Fruit fly (Drosophila melanogaster) whole organism, prepupa: ENCODE data around the gene D2hgdh.

Source experiments
- Blimp-1 ChIP-seq: fragments of 200-800 bp; sonication (Bioruptor generic); optimal IDR thresholded peaks from 3 replicates; lab custom pipeline; 2017; ENCODE audit warnings: missing biosample characterization, missing genetic modification characterization, mild to moderate bottlenecking, moderate library complexity, missing genetic modification reagents
- CG10669 ChIP-seq: fragments of 200-800 bp; sonication (Bioruptor generic); optimal IDR thresholded peaks from 3 replicates; lab custom pipeline; 2018; ENCODE audit warnings: missing biosample characterization, mild to moderate bottlenecking, missing genetic modification characterization, moderate library complexity
- CG11294 ChIP-seq: fragments of 200-800 bp; sonication (Bioruptor generic); IDR thresholded peaks from 2 replicates; pipeline ENCODE4 v1.3.6; 2022; ENCODE audit warnings: missing biosample characterization, missing genetic modification characterization
- CG11762 ChIP-seq: fragments of 200-800 bp; sonication (Bioruptor generic); optimal IDR thresholded peaks from 3 replicates; lab custom pipeline; 2016; ENCODE audit warnings: missing biosample characterization, missing genetic modification characterization; ENCODE audit not compliant: insufficient read depth
- CG11902 ChIP-seq: fragments of 200-800 bp; sonication (Bioruptor generic); optimal IDR thresholded peaks from 3 replicates; lab custom pipeline; 2016; ENCODE audit warnings: missing biosample characterization, missing genetic modification characterization
- CG15336 ChIP-seq: fragments of 200-800 bp; sonication (Bioruptor generic); IDR thresholded peaks from 2 replicates; pipeline ENCODE4 v1.3.6; 2022; ENCODE audit warnings: missing biosample characterization, missing genetic modification characterization
- CG1621 ChIP-seq: fragments of 200-800 bp; sonication (Bioruptor generic); optimal IDR thresholded peaks from 3 replicates; lab custom pipeline; 2018; ENCODE audit warnings: missing biosample characterization, mild to moderate bottlenecking, missing genetic modification characterization
- CG16779 ChIP-seq: fragments of 200-800 bp; sonication (Bioruptor generic); optimal IDR thresholded peaks from 3 replicates; lab custom pipeline; 2017; ENCODE audit warnings: missing biosample characterization, mild to moderate bottlenecking, missing genetic modification characterization
- CG3032 ChIP-seq: fragments of 200-800 bp; optimal IDR thresholded peaks from 2 replicates; lab custom pipeline; 2019; ENCODE audit warnings: missing biosample characterization, mild to moderate bottlenecking, missing genetic modification characterization, moderate library complexity
- CG31627 ChIP-seq: fragments of 200-800 bp; sonication (Bioruptor generic); optimal IDR thresholded peaks from 3 replicates; lab custom pipeline; 2016; ENCODE audit warnings: missing biosample characterization, missing genetic modification characterization
- CG32006 ChIP-seq: fragments of 200-800 bp; sonication (Bioruptor generic); optimal IDR thresholded peaks from 3 replicates; lab custom pipeline; 2017; ENCODE audit warnings: missing biosample characterization, mild to moderate bottlenecking, missing genetic modification characterization
- CG34406 ChIP-seq: fragments of 200-800 bp; sonication (Bioruptor generic); optimal IDR thresholded peaks from 3 replicates; lab custom pipeline; 2016; ENCODE audit warnings: missing biosample characterization, missing genetic modification characterization
- CG3919 ChIP-seq: fragments of 200-800 bp; sonication (Bioruptor generic); optimal IDR thresholded peaks from 3 replicates; lab custom pipeline; 2016; ENCODE audit warnings: missing biosample characterization, missing genetic modification characterization
- CG4318 ChIP-seq: fragments of 200-800 bp; sonication (Bioruptor generic); optimal IDR thresholded peaks from 3 replicates; lab custom pipeline; 2017; ENCODE audit warnings: missing biosample characterization, mild to moderate bottlenecking, missing genetic modification characterization
- CG6163 ChIP-seq: fragments of 200-800 bp; sonication (Bioruptor generic); IDR thresholded peaks from 3 replicates; pipeline ENCODE4 v1.3.6; 2022; ENCODE audit warnings: missing biosample characterization, missing genetic modification characterization
- CG6276 ChIP-seq: fragments of 200-800 bp; sonication (Bioruptor generic); optimal IDR thresholded peaks from 2 replicates; lab custom pipeline; 2017; ENCODE audit warnings: missing biosample characterization, mild to moderate bottlenecking, missing genetic modification characterization
- CG6792 ChIP-seq: fragments of 200-800 bp; sonication (Bioruptor generic); optimal IDR thresholded peaks from 3 replicates; lab custom pipeline; 2016; ENCODE audit warnings: missing biosample characterization, missing genetic modification characterization
- CG6808 ChIP-seq: fragments of 200-800 bp; sonication (Bioruptor generic); optimal IDR thresholded peaks from 3 replicates; lab custom pipeline; 2017; ENCODE audit warnings: missing biosample characterization, missing genetic modification characterization, mild to moderate bottlenecking, moderate library complexity, missing genetic modification reagents
- CG6854 ChIP-seq: fragments of 200-800 bp; sonication (Bioruptor generic); optimal IDR thresholded peaks from 2 replicates; lab custom pipeline; 2017; ENCODE audit warnings: missing biosample characterization, mild to moderate bottlenecking, missing genetic modification characterization
- CG7368 ChIP-seq: fragments of 200-800 bp; sonication (Bioruptor generic); optimal IDR thresholded peaks from 3 replicates; lab custom pipeline; 2016; ENCODE audit warnings: missing biosample characterization, missing genetic modification characterization
- CG8119 ChIP-seq: fragments of 200-800 bp; sonication (Bioruptor generic); IDR thresholded peaks from 3 replicates; pipeline ENCODE4 v1.3.6; 2022; ENCODE audit warnings: missing biosample characterization, missing genetic modification characterization
- CG8319 ChIP-seq: fragments of 200-800 bp; sonication (Bioruptor generic); optimal IDR thresholded peaks from 3 replicates; lab custom pipeline; 2016; ENCODE audit warnings: missing biosample characterization, missing genetic modification characterization
- CG9139 ChIP-seq: fragments of 200-800 bp; sonication (Bioruptor generic); optimal IDR thresholded peaks from 3 replicates; lab custom pipeline; 2017; ENCODE audit warnings: missing biosample characterization, mild to moderate bottlenecking, missing genetic modification characterization
- Eip75B ChIP-seq: fragments of 200-800 bp; sonication (Bioruptor generic); optimal IDR thresholded peaks from 3 replicates; lab custom pipeline; 2016; ENCODE audit warnings: missing biosample characterization, missing genetic modification characterization
- Eip78C ChIP-seq: fragments of 200-800 bp; sonication (Bioruptor generic); peaks from one replicate; lab custom pipeline; 2016; ENCODE audit warnings: missing biosample characterization, missing genetic modification characterization
- Ets21C ChIP-seq: fragments of 200-800 bp; sonication (Bioruptor generic); optimal IDR thresholded peaks from 3 replicates; lab custom pipeline; 2016; ENCODE audit warnings: missing biosample characterization, missing genetic modification characterization
- Ets96B ChIP-seq: fragments of 200-800 bp; optimal IDR thresholded peaks from 2 replicates; lab custom pipeline; 2019; ENCODE audit warnings: missing biosample characterization, mild to moderate bottlenecking, missing genetic modification characterization, moderate library complexity
- Gug ChIP-seq: fragments of 200-800 bp; sonication (Bioruptor generic); IDR thresholded peaks from 2 replicates; pipeline ENCODE4 v1.3.6; 2022; ENCODE audit warnings: missing biosample characterization, missing genetic modification characterization
- Hr39 ChIP-seq: fragments of 200-800 bp; sonication (Bioruptor generic); optimal IDR thresholded peaks from 2 replicates; lab custom pipeline; 2016; ENCODE audit warnings: missing biosample characterization, missing genetic modification characterization
- Hr4 ChIP-seq: fragments of 200-800 bp; sonication (Bioruptor generic); optimal IDR thresholded peaks from 3 replicates; lab custom pipeline; 2016; ENCODE audit warnings: missing biosample characterization, missing genetic modification characterization
- Lpt ChIP-seq: fragments of 200-800 bp; sonication (Bioruptor generic); optimal IDR thresholded peaks from 3 replicates; lab custom pipeline; 2016; ENCODE audit warnings: missing biosample characterization, missing genetic modification characterization
- Met ChIP-seq: fragments of 200-800 bp; sonication (Bioruptor generic); optimal IDR thresholded peaks from 3 replicates; lab custom pipeline; 2016; ENCODE audit warnings: missing biosample characterization, missing genetic modification characterization
- OdsH ChIP-seq: fragments of 200-800 bp; sonication (Bioruptor generic); optimal IDR thresholded peaks from 3 replicates; lab custom pipeline; 2016; ENCODE audit warnings: missing biosample characterization, missing genetic modification characterization
- Smox ChIP-seq: fragments of 200-800 bp; sonication (Bioruptor generic); optimal IDR thresholded peaks from 3 replicates; lab custom pipeline; 2016; ENCODE audit warnings: missing biosample characterization, missing genetic modification characterization
- Sox14 ChIP-seq: fragments of 200-800 bp; sonication (Bioruptor generic); optimal IDR thresholded peaks from 3 replicates; lab custom pipeline; 2016; ENCODE audit warnings: missing biosample characterization, missing genetic modification characterization
- Sox15 ChIP-seq: fragments of 200-800 bp; sonication (Bioruptor generic); optimal IDR thresholded peaks from 3 replicates; lab custom pipeline; 2016; ENCODE audit warnings: missing biosample characterization, missing genetic modification characterization
- achi ChIP-seq: fragments of 200-800 bp; sonication (Bioruptor generic); optimal IDR thresholded peaks from 3 replicates; lab custom pipeline; 2016; ENCODE audit warnings: missing biosample characterization, missing genetic modification characterization
- acj6 ChIP-seq: fragments of 200-800 bp; sonication (Bioruptor generic); optimal IDR thresholded peaks from 3 replicates; lab custom pipeline; 2016; ENCODE audit warnings: missing biosample characterization, missing genetic modification characterization
- cyc ChIP-seq: fragments of 200-800 bp; sonication (Bioruptor generic); optimal IDR thresholded peaks from 3 replicates; lab custom pipeline; 2016; ENCODE audit warnings: missing biosample characterization, missing genetic modification characterization
- dac ChIP-seq: fragments of 200-800 bp; sonication (Bioruptor generic); optimal IDR thresholded peaks from 2 replicates; lab custom pipeline; 2017; ENCODE audit warnings: missing biosample characterization, mild to moderate bottlenecking, missing genetic modification characterization
- dsx ChIP-seq: fragments of 200-800 bp; optimal IDR thresholded peaks from 3 replicates; lab custom pipeline; 2019; ENCODE audit warnings: missing biosample characterization, mild to moderate bottlenecking, missing genetic modification characterization, moderate library complexity; ENCODE audit not compliant: poor library complexity, severe bottlenecking
- eg ChIP-seq: fragments of 200-800 bp; sonication (Bioruptor generic); IDR thresholded peaks from 3 replicates; pipeline ENCODE4 v1.3.6; 2022; ENCODE audit warnings: missing biosample characterization, missing genetic modification characterization
- esn ChIP-seq: fragments of 200-800 bp; sonication (Bioruptor generic); optimal IDR thresholded peaks from 2 replicates; lab custom pipeline; 2016; ENCODE audit warnings: missing biosample characterization, mild to moderate bottlenecking, missing genetic modification characterization, moderate library complexity
- fd85E ChIP-seq: fragments of 200-800 bp; sonication (Bioruptor generic); optimal IDR thresholded peaks from 3 replicates; lab custom pipeline; 2016; ENCODE audit warnings: missing biosample characterization, missing genetic modification characterization
- fkh ChIP-seq: fragments of 200-800 bp; sonication (Bioruptor generic); optimal IDR thresholded peaks from 3 replicates; lab custom pipeline; 2017; ENCODE audit warnings: missing biosample characterization, mild to moderate bottlenecking, missing genetic modification characterization, moderate library complexity
- net ChIP-seq: fragments of 200-800 bp; sonication (Bioruptor generic); optimal IDR thresholded peaks from 3 replicates; lab custom pipeline; 2016; ENCODE audit warnings: missing biosample characterization, missing genetic modification characterization
- pdm3 ChIP-seq: fragments of 200-800 bp; sonication (Bioruptor generic); optimal IDR thresholded peaks from 3 replicates; lab custom pipeline; 2016; ENCODE audit warnings: missing biosample characterization, missing genetic modification characterization
- spab ChIP-seq: fragments of 200-800 bp; sonication (Bioruptor generic); optimal IDR thresholded peaks from 2 replicates; lab custom pipeline; 2017; ENCODE audit warnings: missing biosample characterization, mild to moderate bottlenecking, missing genetic modification characterization, missing genetic modification reagents
- ss ChIP-seq, 2 experiments: fragments of 200-800 bp; sonication (Bioruptor generic); optimal IDR thresholded peaks; 2 replicates in 1 of 2; 3 replicates in 1 of 2; lab custom pipeline; 2017 to 2018; ENCODE audit warnings: mild to moderate bottlenecking in 2 of 2, missing biosample characterization in 2 of 2, missing genetic modification characterization in 2 of 2, moderate library complexity in 1 of 2
- svp ChIP-seq: fragments of 200-800 bp; sonication (Bioruptor generic); peaks from one replicate; lab custom pipeline; 2016; ENCODE audit warnings: missing biosample characterization, missing genetic modification characterization
- topi ChIP-seq: fragments of 200-800 bp; sonication (Bioruptor generic); optimal IDR thresholded peaks from 3 replicates; lab custom pipeline; 2016; ENCODE audit warnings: missing biosample characterization, missing genetic modification characterization
- vri ChIP-seq: fragments of 200-800 bp; sonication (Bioruptor generic); optimal IDR thresholded peaks from 3 replicates; lab custom pipeline; 2016; ENCODE audit warnings: missing biosample characterization, mild to moderate bottlenecking, missing genetic modification characterization

Gene D2hgdh

DNA sequence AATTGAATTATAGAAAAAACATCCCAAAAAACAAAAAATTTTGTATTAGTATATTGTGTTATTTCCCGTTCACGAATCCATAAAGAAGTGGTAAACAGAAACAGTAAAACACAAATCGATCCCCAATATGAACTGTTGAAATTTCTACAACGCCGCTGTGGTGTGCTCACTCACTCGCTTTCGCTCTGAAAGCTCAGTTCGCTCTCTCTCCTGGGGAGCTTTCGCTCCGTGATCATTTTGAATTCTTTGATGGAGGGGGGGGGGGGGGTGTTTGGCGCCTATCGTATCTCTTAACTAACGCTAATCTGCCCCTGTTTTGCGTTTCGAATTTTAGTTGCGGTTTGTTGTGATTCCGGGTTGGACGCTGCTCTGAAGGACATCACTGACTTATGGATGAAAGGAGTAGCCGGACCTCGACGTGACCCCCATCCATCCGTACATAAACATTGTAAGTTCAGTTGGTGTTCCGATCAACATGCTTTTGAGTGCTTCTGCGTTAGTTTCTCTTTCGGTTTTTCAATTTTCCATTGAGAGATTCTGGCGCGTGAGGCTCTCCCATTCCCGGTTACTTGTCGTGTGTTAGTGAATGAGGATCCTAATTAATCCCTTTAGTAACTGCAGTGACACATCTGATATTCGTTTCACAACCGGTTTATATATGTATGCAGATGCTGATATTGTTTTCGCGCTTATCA lies at the start of gene D2hgdh:
TSS of gene D2hgdh (plus strand) at position 331 of the 695 bp plus-strand sequence.
- TF ChIP-seq CG3919 (GFP tag; lab: Kevin White, UChicago) (no peak), spab (GFP tag; lab: Kevin White, UChicago) (no peak), CG31627 (GFP tag; lab: Kevin White, UChicago) (peak; percentile 20), CG11294 (GFP tag; lab: Robert Waterston, UW) (no peak), Met (GFP tag; lab: Kevin White, UChicago) (no peak), Smox (GFP tag; lab: Kevin White, UChicago) (no peak), acj6 (GFP tag; lab: Kevin White, UChicago) (peak; percentile 37), CG1621 (no peak), svp (no peak), ss (GFP tag; optimal IDR thresholded peaks at IDR 0.05; lab: Kevin White, UChicago) (no peak), Hr39 (GFP tag; lab: Kevin White, UChicago) (peak; percentile 39), CG34406 (no peak), fkh (GFP tag; lab: Kevin White, UChicago) (no peak), CG11902 (GFP tag; lab: Kevin White, UChicago) (no peak), Lpt (no peak), Sox15 (GFP tag; lab: Kevin White, UChicago) (no peak), net (GFP tag; lab: Kevin White, UChicago) (peak; percentile 2), CG10669 (no peak), CG9139 (no peak), cyc (GFP tag; lab: Kevin White, UChicago) (no peak), CG11762 (no peak), OdsH (GFP tag; lab: Kevin White, UChicago) (peak; percentile 10), Eip78C (GFP tag; lab: Kevin White, UChicago) (peak; percentile 63), CG15336 (GFP tag; lab: Robert Waterston, UW) (peak; percentile 63), Ets96B (tag; lab: Kevin White, UChicago) (no peak), vri (GFP tag; lab: Kevin White, UChicago) (peak; percentile 20), CG3032 (tag; lab: Kevin White, UChicago) (no peak), CG8319 (no peak), Hr4 (peak; percentile 26), Blimp-1 (GFP tag; lab: Kevin White, UChicago) (no peak), CG16779 (no peak), pdm3 (peak; percentile 13), CG6792 (no peak), CG32006 (GFP tag; lab: Kevin White, UChicago) (no peak), CG7368 (GFP tag; lab: Kevin White, UChicago) (no peak), Sox14 (GFP tag; lab: Kevin White, UChicago) (no peak), fd85E (GFP tag; lab: Kevin White, UChicago) (no peak), achi (GFP tag; lab: Kevin White, UChicago) (no peak), CG4318 (GFP tag; lab: Kevin White, UChicago) (no peak), Gug (GFP tag; lab: Robert Waterston, UW) (no peak), Ets21C (no peak), CG6163 (peak; percentile 45; the same call in 1 of the 3 replicates), esn (GFP tag; lab: Kevin White, UChicago) (peak; percentile 35), CG8119 (0 out of 3 replicates have a peak, but pooled peaks have one; percentile 23), Eip75B (GFP tag; lab: Kevin White, UChicago) (peak; percentile 33), eg (GFP tag; lab: Robert Waterston, UW) (peak; percentile 53; the same call in 1 of the 3 replicates), CG6854 (GFP tag; lab: Kevin White, UChicago) (no peak), CG6276 (GFP tag; lab: Kevin White, UChicago) (no peak), dac (GFP tag; lab: Kevin White, UChicago) (no peak), topi (GFP tag; lab: Kevin White, UChicago) (peak; percentile 30), CG6808 (GFP tag; lab: Kevin White, UChicago) (no peak), dsx (GFP tag; lab: Kevin White, UChicago) (peak; percentile 28)
